Fruit fly (Drosophila melanogaster): ENCODE results near the gene Pex16.

DNA sequence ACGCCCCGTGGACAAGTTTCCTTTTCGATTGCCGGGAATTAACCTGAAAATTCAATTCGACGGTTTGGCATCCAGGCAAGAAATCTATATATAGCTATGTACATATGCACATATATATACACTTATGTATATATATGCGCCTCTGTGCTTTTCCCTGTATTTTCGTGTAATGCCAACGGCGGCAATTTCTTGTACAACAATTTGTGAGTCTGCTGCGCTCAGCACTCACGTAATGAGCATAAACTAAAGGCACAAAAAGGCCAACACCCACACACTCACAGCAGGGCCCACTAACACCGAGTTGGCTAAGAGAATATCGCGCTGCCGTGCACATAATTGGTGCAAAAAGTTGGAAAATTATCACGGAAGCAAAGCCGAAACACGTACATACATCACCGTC is 16.6 kb downstream of the Pex16 start:
- TF ChIP-seq CG17806 (tag; optimal IDR thresholded peaks at IDR 0.05) (no peak), CG9948 (tag; optimal IDR thresholded peaks at IDR 0.05) (no peak), CG8301 (tag; optimal IDR thresholded peaks at IDR 0.05) (no peak), EcR (GFP tag; optimal IDR thresholded peaks at IDR 0.05) (no peak), CG32121 (GFP tag; IDR thresholded peaks at IDR 0.05) (no peak), D1 (tag; optimal IDR thresholded peaks at IDR 0.05) (no peak), CG34367 (tag; optimal IDR thresholded peaks at IDR 0.05) (no peak), Ets98B (GFP tag; IDR thresholded peaks at IDR 0.05) (no peak), CG14655 (GFP tag; optimal IDR thresholded peaks at IDR 0.05) (no peak), CG4496 (GFP tag; IDR thresholded peaks at IDR 0.05) (no peak), CG8159 (tag; optimal IDR thresholded peaks at IDR 0.05) (no peak), Snoo (tag; optimal IDR thresholded peaks at IDR 0.05) (no peak)
